Worm (Caenorhabditis elegans) whole organism, mixed stage, embryonic: ENCODE measurements around the gene igcm-3.

Experiments used
- bed-3 ChIP-seq: fragments of 200-800 bp; sonication (Bioruptor generic); optimal IDR thresholded peaks from 3 replicates; lab custom pipeline; 2018; ENCODE audit warnings: mild to moderate bottlenecking, missing genetic modification characterization, moderate library complexity, missing compliant biosample characterization
- blmp-1 ChIP-seq: fragments of 150-350 bp; optimal IDR thresholded peaks from 2 replicates; lab custom pipeline; 2014; ENCODE audit warnings: missing biosample characterization, missing genetic modification characterization
- ceh-43 ChIP-seq: fragments of 200-800 bp; sonication (Bioruptor generic); optimal IDR thresholded peaks from 2 replicates; lab custom pipeline; 2018; ENCODE audit warnings: mild to moderate bottlenecking, missing genetic modification characterization, moderate library complexity, missing compliant biosample characterization
- ceh-83 ChIP-seq: fragments of 200-800 bp; sonication (Bioruptor generic); optimal IDR thresholded peaks from 2 replicates; lab custom pipeline; 2018; ENCODE audit warnings: mild to moderate bottlenecking, missing genetic modification characterization, missing compliant biosample characterization
- ces-1 ChIP-seq: fragments of 150-350 bp; optimal IDR thresholded peaks from 2 replicates; lab custom pipeline; 2014; ENCODE audit warnings: missing biosample characterization, missing genetic modification reagents, missing genetic modification characterization
- cnd-1 ChIP-seq: fragments of 200-800 bp; sonication (Bioruptor generic); optimal IDR thresholded peaks from 2 replicates; lab custom pipeline; 2018; ENCODE audit warnings: mild to moderate bottlenecking, missing genetic modification characterization, missing compliant biosample characterization
- drap-1 ChIP-seq: fragments of 200-800 bp; sonication (Bioruptor generic); optimal IDR thresholded peaks from 3 replicates; lab custom pipeline; 2018; ENCODE audit warnings: mild to moderate bottlenecking, missing genetic modification characterization, missing compliant biosample characterization
- elt-1 ChIP-seq: sonication (generic microtip); optimal IDR thresholded peaks from 2 replicates; lab custom pipeline; 2017; ENCODE audit warnings: missing genetic modification characterization, mild to moderate bottlenecking, missing compliant biosample characterization, antibody characterized with exemption, moderate library complexity, borderline replicate concordance; ENCODE audit not compliant: insufficient read depth
- elt-3 ChIP-seq: fragments of 150-350 bp; optimal IDR thresholded peaks from 2 replicates; lab custom pipeline; 2014; ENCODE audit warnings: missing biosample characterization, missing genetic modification characterization
- flh-1 ChIP-seq: fragments of 200-800 bp; sonication (Bioruptor generic); optimal IDR thresholded peaks from 2 replicates; lab custom pipeline; 2018; ENCODE audit warnings: mild to moderate bottlenecking, missing genetic modification characterization, moderate library complexity, missing compliant biosample characterization
- hlh-1 ChIP-seq: fragments of 150-350 bp; optimal IDR thresholded peaks from 2 replicates; lab custom pipeline; 2014; ENCODE audit warnings: missing biosample characterization, missing genetic modification reagents, missing genetic modification characterization
- lin-13 ChIP-seq: fragments of 150-350 bp; optimal IDR thresholded peaks from 2 replicates; lab custom pipeline; 2014; ENCODE audit warnings: missing biosample characterization, missing genetic modification characterization
- lsy-2 ChIP-seq: fragments of 150-350 bp; optimal IDR thresholded peaks from 2 replicates; lab custom pipeline; 2014; ENCODE audit warnings: missing biosample characterization, missing genetic modification characterization
- mab-5 ChIP-seq: fragments of 150-350 bp; optimal IDR thresholded peaks from 2 replicates; lab custom pipeline; 2014; ENCODE audit warnings: missing biosample characterization, missing genetic modification characterization
- mep-1 ChIP-seq: fragments of 150-350 bp; optimal IDR thresholded peaks from 2 replicates; lab custom pipeline; 2017; ENCODE audit warnings: missing biosample characterization, missing genetic modification reagents, missing genetic modification characterization, inconsistent platforms
- mls-2 ChIP-seq: sonication (generic microtip); optimal IDR thresholded peaks from 2 replicates; lab custom pipeline; 2016; ENCODE audit warnings: mild to moderate bottlenecking, missing genetic modification characterization, moderate library complexity, missing compliant biosample characterization
- nhr-12 ChIP-seq: fragments of 150-350 bp; optimal IDR thresholded peaks from 2 replicates; lab custom pipeline; 2014; ENCODE audit warnings: missing biosample characterization, missing genetic modification characterization
- nhr-2 ChIP-seq: fragments of 150-350 bp; optimal IDR thresholded peaks from 2 replicates; lab custom pipeline; 2014; ENCODE audit warnings: missing biosample characterization, missing genetic modification characterization
- nhr-237 ChIP-seq: fragments of 150-350 bp; optimal IDR thresholded peaks from 2 replicates; lab custom pipeline; 2014; ENCODE audit warnings: missing biosample characterization, missing genetic modification characterization
- nhr-76 ChIP-seq: sonication (generic microtip); optimal IDR thresholded peaks from 2 replicates; lab custom pipeline; 2017; ENCODE audit warnings: missing biosample characterization, missing genetic modification characterization
- pha-4 ChIP-seq: fragments of 150-350 bp; optimal IDR thresholded peaks from 2 replicates; lab custom pipeline; 2018; ENCODE audit warnings: missing biosample characterization, missing genetic modification reagents, missing genetic modification characterization
- snpc-4 ChIP-seq: fragments of 150-350 bp; optimal IDR thresholded peaks from 2 replicates; lab custom pipeline; 2014; ENCODE audit warnings: missing biosample characterization, missing genetic modification characterization
- sptf-1 ChIP-seq: sonication (generic microtip); optimal IDR thresholded peaks from 2 replicates; lab custom pipeline; 2017; ENCODE audit warnings: mild to moderate bottlenecking, missing genetic modification characterization, moderate library complexity, missing compliant biosample characterization
- tbx-8 ChIP-seq: fragments of 200-800 bp; sonication (Bioruptor generic); optimal IDR thresholded peaks from 2 replicates; lab custom pipeline; 2018; ENCODE audit warnings: mild to moderate bottlenecking, missing genetic modification characterization, moderate library complexity, missing compliant biosample characterization
- unc-120 ChIP-seq: sonication (generic microtip); optimal IDR thresholded peaks from 2 replicates; lab custom pipeline; 2017; ENCODE audit warnings: missing genetic modification characterization, missing compliant biosample characterization; ENCODE audit not compliant: poor library complexity, severe bottlenecking
- unc-39 ChIP-seq: fragments of 150-350 bp; optimal IDR thresholded peaks from 2 replicates; lab custom pipeline; 2014; ENCODE audit warnings: missing biosample characterization, missing genetic modification characterization
- unc-62 ChIP-seq: fragments of 150-350 bp; optimal IDR thresholded peaks from 2 replicates; lab custom pipeline; 2014; ENCODE audit warnings: missing biosample characterization, missing genetic modification reagents, missing genetic modification characterization
- zip-8 ChIP-seq: fragments of 150-350 bp; optimal IDR thresholded peaks from 2 replicates; lab custom pipeline; 2014; ENCODE audit warnings: missing biosample characterization, missing genetic modification characterization
- ztf-11 ChIP-seq: fragments of 150-350 bp; optimal IDR thresholded peaks from 2 replicates; lab custom pipeline; 2014; ENCODE audit warnings: missing biosample characterization, missing genetic modification characterization

igcm-3 gene

DNA sequence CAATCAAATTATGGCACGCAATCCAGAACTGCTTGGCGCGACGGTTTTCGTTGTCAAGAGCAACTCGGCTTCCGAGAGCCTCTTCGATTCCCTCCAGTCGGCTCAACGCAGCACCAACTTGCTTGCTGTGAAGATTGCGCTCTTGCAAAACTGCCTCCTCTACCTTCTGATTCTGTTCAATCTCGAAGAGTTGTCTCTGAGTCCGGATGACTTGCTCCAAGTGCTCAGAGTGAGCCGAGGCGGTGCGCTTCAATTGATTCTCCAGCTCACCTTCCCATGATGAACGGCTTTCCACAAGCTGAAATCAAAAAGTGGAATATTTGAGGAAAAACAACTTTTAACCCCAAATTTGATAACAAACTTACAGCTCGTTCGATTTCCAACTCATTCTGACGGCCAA lies 21.2 kb downstream of the igcm-3 start:
- TF ChIP-seq nhr-76 (no peak), flh-1 (no peak), ceh-83 (GFP tag; lab: Kevin White, UChicago) (no peak), unc-39 (no peak), nhr-12 (tag; lab: Kevin White, UChicago) (no peak), cnd-1 (tag; lab: Kevin White, UChicago) (no peak), zip-8 (tag; lab: Kevin White, UChicago) (no peak), lin-13 (tag; lab: Kevin White, UChicago) (no peak), tbx-8 (GFP tag; lab: Kevin White, UChicago) (no peak), pha-4 (tag; lab: Kevin White, UChicago) (no peak), elt-1 (tag; lab: Kevin White, UChicago) (no peak), mep-1 (tag; lab: Kevin White, UChicago) (no peak), bed-3 (GFP tag; lab: Kevin White, UChicago) (no peak)
- TF ChIP-seq, all 35 proteins: peak for 0

DNA sequence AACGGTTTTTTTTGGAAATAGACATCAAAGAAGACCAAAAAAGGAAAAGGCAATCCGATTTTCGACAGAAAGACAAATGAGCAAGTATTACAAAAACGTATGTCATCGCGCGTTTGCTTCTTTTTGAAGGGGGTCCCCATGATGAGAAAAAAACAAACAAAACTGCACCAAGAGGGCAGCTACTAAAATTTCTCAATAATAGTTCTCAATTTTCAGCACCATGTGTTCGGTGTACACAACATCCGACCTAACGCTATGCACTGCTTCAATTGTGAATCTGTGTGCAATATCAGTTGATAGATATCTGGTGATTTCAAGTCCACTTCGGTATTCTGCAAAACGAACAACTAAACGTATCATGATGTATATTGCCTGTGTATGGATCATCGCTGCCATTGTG lies 31.1 kb downstream of the igcm-3 start:
- no peak for TF ChIP-seq lin-13 (tag; lab: Kevin White, UChicago)
- no peak for TF ChIP-seq ceh-83 (GFP tag; lab: Kevin White, UChicago)
- TF ChIP-seq unc-62 (GFP tag; lab: Kevin White, UChicago) = no peak
- TF ChIP-seq zip-8 (tag; lab: Kevin White, UChicago) = no peak
- TF ChIP-seq lsy-2 (tag; lab: Kevin White, UChicago) = no peak
- TF ChIP-seq cnd-1 (tag; lab: Kevin White, UChicago) = no peak
- TF ChIP-seq flh-1 = no peak
- no peak for TF ChIP-seq hlh-1
- no peak for TF ChIP-seq drap-1 (GFP tag; lab: Kevin White, UChicago)
- TF ChIP-seq ceh-43 (GFP tag; lab: Kevin White, UChicago) = no peak
- no peak for TF ChIP-seq nhr-2 (tag; lab: Kevin White, UChicago)
- TF ChIP-seq elt-1 (tag; lab: Kevin White, UChicago) = no peak
- no peak for TF ChIP-seq blmp-1
- TF ChIP-seq ces-1 (GFP tag; lab: Kevin White, UChicago) = no peak
- no peak for TF ChIP-seq mab-5 (tag; lab: Kevin White, UChicago)
- TF ChIP-seq unc-120 (tag; lab: Kevin White, UChicago) = no peak
- no peak for TF ChIP-seq nhr-12 (tag; lab: Kevin White, UChicago)

DNA sequence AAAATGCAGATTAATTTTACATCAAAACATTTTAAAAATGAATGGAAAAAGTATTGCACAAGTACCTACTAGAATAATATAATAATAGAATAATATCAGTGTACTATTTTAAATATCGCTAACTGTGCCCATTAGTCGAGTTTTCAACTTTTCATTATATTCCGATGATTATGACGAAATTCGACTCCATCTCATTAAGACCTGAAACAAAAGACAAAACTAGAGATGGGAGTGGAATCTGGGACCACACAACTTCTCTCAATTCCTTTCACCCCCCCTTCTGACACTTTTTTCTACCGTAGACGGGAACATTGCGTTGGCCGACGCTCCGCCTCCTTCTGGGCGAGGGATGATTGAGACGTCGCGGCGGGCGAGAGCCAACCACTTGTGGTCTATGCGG lies 32.4 kb downstream of the igcm-3 start, which contains the start of gene ser-7:
Gene ser-7, plus strand, starts transcription at position 301 of the 400 bp plus-strand sequence.
- TF ChIP-seq unc-39 = no peak
- no peak for TF ChIP-seq ztf-11 (tag; lab: Kevin White, UChicago)
- TF ChIP-seq cnd-1 (tag; lab: Kevin White, UChicago) = no peak
- TF ChIP-seq drap-1 (GFP tag; lab: Kevin White, UChicago) = no peak
- TF ChIP-seq ces-1 (GFP tag; lab: Kevin White, UChicago) = no peak
- no peak for TF ChIP-seq zip-8 (tag; lab: Kevin White, UChicago)
- no peak for TF ChIP-seq sptf-1 (tag; lab: Kevin White, UChicago)
- TF ChIP-seq, all 35 proteins: peak for 0

DNA sequence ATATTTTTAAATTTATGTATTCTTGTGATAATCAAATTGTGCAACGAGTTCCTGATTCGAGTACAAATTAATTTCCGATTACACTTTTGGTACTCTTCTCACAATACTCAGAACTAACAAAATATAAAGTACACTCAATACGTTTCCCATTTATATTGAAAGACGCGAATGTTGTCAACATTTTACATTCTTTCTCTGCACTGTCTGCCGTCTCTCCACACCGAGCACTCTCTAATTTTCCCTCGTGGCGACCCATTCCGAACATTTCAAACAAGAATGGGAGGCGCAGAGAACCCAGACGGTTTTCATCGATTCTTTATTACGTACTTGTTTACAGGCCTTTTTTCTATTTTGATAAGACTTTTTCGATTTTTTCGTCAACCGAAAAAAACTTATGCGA lies 37.9 kb downstream of the igcm-3 start, which contains the start of gene C09B7.2:
Gene C09B7.2, plus strand, starts transcription at position 349 of the 400 bp plus-strand sequence.
- TF ChIP-seq sptf-1 (tag; lab: Kevin White, UChicago) (no peak), ces-1 (GFP tag; lab: Kevin White, UChicago) (peak; percentile 71), snpc-4 (tag; lab: Kevin White, UChicago) (no peak), nhr-237 (tag; lab: Kevin White, UChicago) (no peak), pha-4 (tag; lab: Kevin White, UChicago) (peak; percentile 55), zip-8 (tag; lab: Kevin White, UChicago) (no peak), ceh-43 (GFP tag; lab: Kevin White, UChicago) (no peak), mls-2 (tag; lab: Kevin White, UChicago) (no peak), lsy-2 (tag; lab: Kevin White, UChicago) (peak; percentile 3)

DNA sequence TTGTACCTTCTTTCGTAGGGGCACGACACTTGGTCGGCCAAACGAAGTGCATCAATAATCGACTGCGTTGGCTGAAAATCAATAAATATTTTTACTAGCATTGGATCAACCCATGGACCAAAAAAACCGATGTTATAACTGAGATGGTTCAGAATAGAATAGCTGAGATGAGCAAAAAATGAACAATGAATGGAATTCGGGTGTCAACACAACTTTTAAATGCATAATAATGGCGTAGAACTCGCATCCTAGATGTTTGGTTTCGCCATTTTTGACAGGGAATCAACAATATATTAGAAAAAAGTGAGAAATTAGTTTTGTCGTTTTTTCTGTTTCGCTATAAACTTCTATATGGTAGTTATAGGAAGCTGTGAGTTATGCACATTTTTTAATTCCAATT lies 41.4 kb downstream of the igcm-3 start, which contains the start of gene F54G2.1:
Gene F54G2.1, minus strand, starts transcription at position 101 of the 400 bp plus-strand sequence.
- TF ChIP-seq tbx-8 (GFP tag; lab: Kevin White, UChicago) (no peak), ztf-11 (tag; lab: Kevin White, UChicago) (no peak), zip-8 (tag; lab: Kevin White, UChicago) (no peak), elt-3 (tag; lab: Kevin White, UChicago) (no peak), drap-1 (GFP tag; lab: Kevin White, UChicago) (no peak), mep-1 (tag; lab: Kevin White, UChicago) (no peak), hlh-1 (no peak), bed-3 (GFP tag; lab: Kevin White, UChicago) (no peak), cnd-1 (tag; lab: Kevin White, UChicago) (no peak), unc-62 (GFP tag; lab: Kevin White, UChicago) (no peak), flh-1 (no peak), pha-4 (tag; lab: Kevin White, UChicago) (no peak), snpc-4 (tag; lab: Kevin White, UChicago) (no peak), sptf-1 (tag; lab: Kevin White, UChicago) (no peak)
